Fruit fly (Drosophila melanogaster) whole organism, embryonic: Measurements from ENCODE around the gene Cnot4.

ENCODE experiments used
- Asciz ChIP-seq: fragments of 200-800 bp; sonication (Bioruptor generic); optimal IDR thresholded peaks from 2 replicates; lab custom pipeline; 2017; ENCODE audit warnings: missing biosample characterization, mild to moderate bottlenecking, missing genetic modification characterization, missing genetic modification reagents
- Atf3 ChIP-seq: fragments of 200-800 bp; sonication (Bioruptor generic); optimal IDR thresholded peaks from 3 replicates; lab custom pipeline; 2016; ENCODE audit warnings: missing biosample characterization, missing genetic modification characterization
- Atf6 ChIP-seq: fragments of 200-800 bp; sonication (Bioruptor generic); IDR thresholded peaks from 2 replicates; pipeline ENCODE4 v1.3.6; 2022; ENCODE audit warnings: missing biosample characterization, missing genetic modification characterization
- B-H2 ChIP-seq: fragments of 200-800 bp; sonication (Bioruptor generic); optimal IDR thresholded peaks from 2 replicates; lab custom pipeline; 2018; ENCODE audit warnings: missing biosample characterization, mild to moderate bottlenecking, missing genetic modification characterization
- CG10209 ChIP-seq: fragments of 200-800 bp; sonication (Bioruptor generic); optimal IDR thresholded peaks from 3 replicates; lab custom pipeline; 2017; ENCODE audit warnings: missing biosample characterization, mild to moderate bottlenecking, missing genetic modification characterization, missing genetic modification reagents
- CG10979 ChIP-seq: fragments of 200-800 bp; sonication (Bioruptor generic); optimal IDR thresholded peaks from 2 replicates; lab custom pipeline; 2018; ENCODE audit warnings: missing biosample characterization, mild to moderate bottlenecking, missing genetic modification characterization, moderate library complexity
- CG11247 ChIP-seq: fragments of 200-800 bp; sonication (Bioruptor generic); IDR thresholded peaks from 2 replicates; pipeline ENCODE4 v1.3.6; 2022; ENCODE audit warnings: missing biosample characterization, missing genetic modification characterization
- CG11560 ChIP-seq: fragments of 200-800 bp; sonication (Bioruptor generic); IDR thresholded peaks from 3 replicates; pipeline ENCODE4 v1.3.6; 2022; ENCODE audit warnings: missing biosample characterization, missing genetic modification characterization
- CG11696 ChIP-seq: fragments of 200-800 bp; sonication (Bioruptor generic); IDR thresholded peaks from 2 replicates; pipeline ENCODE4 v1.3.6; 2022; ENCODE audit warnings: missing biosample characterization, missing genetic modification characterization
- CG12236 ChIP-seq: fragments of 200-800 bp; sonication (Bioruptor generic); optimal IDR thresholded peaks from 2 replicates; lab custom pipeline; 2016; ENCODE audit warnings: missing biosample characterization, missing genetic modification characterization
- CG1529 ChIP-seq: fragments of 200-800 bp; sonication (Bioruptor generic); optimal IDR thresholded peaks from 3 replicates; lab custom pipeline; 2018; ENCODE audit warnings: missing biosample characterization, missing genetic modification characterization
- CG17568 ChIP-seq: fragments of 200-800 bp; sonication (Bioruptor generic); optimal IDR thresholded peaks from 2 replicates; lab custom pipeline; 2018; ENCODE audit warnings: missing biosample characterization, mild to moderate bottlenecking, missing genetic modification characterization, moderate library complexity
- CG18599 ChIP-seq: fragments of 200-800 bp; sonication (Bioruptor generic); optimal IDR thresholded peaks from 3 replicates; lab custom pipeline; 2017; ENCODE audit warnings: missing biosample characterization, missing genetic modification characterization, mild to moderate bottlenecking, moderate library complexity, missing genetic modification reagents
- CG18764 ChIP-seq: fragments of 200-800 bp; sonication (Bioruptor generic); optimal IDR thresholded peaks from 3 replicates; lab custom pipeline; 2016; ENCODE audit warnings: missing biosample characterization, missing genetic modification characterization
- CG2120 ChIP-seq: fragments of 200-800 bp; sonication (Bioruptor generic); optimal IDR thresholded peaks from 3 replicates; lab custom pipeline; 2016; ENCODE audit warnings: missing biosample characterization, missing genetic modification characterization
- CG33557 ChIP-seq: fragments of 200-800 bp; sonication (Bioruptor generic); optimal IDR thresholded peaks from 2 replicates; lab custom pipeline; 2019; ENCODE audit warnings: missing biosample characterization, mild to moderate bottlenecking, missing genetic modification characterization, moderate library complexity
- CG4360 ChIP-seq: fragments of 200-800 bp; sonication (Bioruptor generic); IDR thresholded peaks from 2 replicates; pipeline ENCODE4 v1.3.6; 2022; ENCODE audit warnings: missing biosample characterization, missing genetic modification characterization
- CG5953 ChIP-seq: fragments of 200-800 bp; sonication (Bioruptor generic); IDR thresholded peaks from 2 replicates; pipeline ENCODE4 v1.3.6; 2022; ENCODE audit warnings: missing biosample characterization, missing genetic modification characterization
- CG6683 ChIP-seq: fragments of 200-800 bp; sonication (Bioruptor generic); optimal IDR thresholded peaks from 2 replicates; lab custom pipeline; 2017; ENCODE audit warnings: missing biosample characterization, mild to moderate bottlenecking, missing genetic modification characterization, missing genetic modification reagents
- CG7987 ChIP-seq: fragments of 200-800 bp; sonication (Bioruptor generic); optimal IDR thresholded peaks from 2 replicates; lab custom pipeline; 2018; ENCODE audit warnings: missing biosample characterization, mild to moderate bottlenecking, missing genetic modification characterization, moderate library complexity
- CG8924 ChIP-seq: fragments of 200-800 bp; optimal IDR thresholded peaks from 3 replicates; lab custom pipeline; 2019; ENCODE audit warnings: missing biosample characterization, mild to moderate bottlenecking, missing genetic modification characterization, moderate library complexity
- CG9727 ChIP-seq: fragments of 200-800 bp; sonication (Bioruptor generic); optimal IDR thresholded peaks from 3 replicates; lab custom pipeline; 2017; ENCODE audit warnings: missing biosample characterization, mild to moderate bottlenecking, missing genetic modification characterization
- CG9876 ChIP-seq: fragments of 200-800 bp; sonication (Bioruptor generic); optimal IDR thresholded peaks from 2 replicates; lab custom pipeline; 2016; ENCODE audit warnings: missing biosample characterization, missing genetic modification characterization
- Gsc ChIP-seq: fragments of 200-800 bp; sonication (Bioruptor generic); IDR thresholded peaks from 2 replicates; pipeline ENCODE4 v1.3.6; 2022; ENCODE audit warnings: missing biosample characterization, missing genetic modification characterization
- Gug ChIP-seq: fragments of 200-800 bp; sonication (Bioruptor generic); IDR thresholded peaks from 4 replicates; pipeline ENCODE4 v1.3.6; 2022; ENCODE audit warnings: missing biosample characterization, missing genetic modification characterization
- HHEX ChIP-seq: fragments of 200-800 bp; sonication (Bioruptor generic); optimal IDR thresholded peaks from 3 replicates; lab custom pipeline; 2017; ENCODE audit warnings: missing biosample characterization, mild to moderate bottlenecking, missing genetic modification characterization, missing genetic modification reagents
- HLH3B ChIP-seq: fragments of 200-800 bp; sonication (Bioruptor generic); IDR thresholded peaks from 2 replicates; pipeline ENCODE4 v1.3.6; 2022; ENCODE audit warnings: missing biosample characterization, missing genetic modification characterization
- Kr ChIP-seq: fragments of 200-800 bp; sonication (Bioruptor generic); optimal IDR thresholded peaks from 2 replicates; lab custom pipeline; 2017; ENCODE audit warnings: missing biosample characterization, mild to moderate bottlenecking, missing genetic modification characterization
- Nf-YC ChIP-seq: fragments of 200-800 bp; optimal IDR thresholded peaks from 3 replicates; lab custom pipeline; 2019; ENCODE audit warnings: missing biosample characterization, mild to moderate bottlenecking, missing genetic modification characterization, moderate library complexity
- Scr ChIP-seq: fragments of 200-800 bp; sonication (Bioruptor generic); IDR thresholded peaks from 2 replicates; pipeline ENCODE4 v1.3.6; 2022; ENCODE audit warnings: missing biosample characterization, missing genetic modification characterization; ENCODE audit not compliant: partially characterized antibody
- Xrp1 ChIP-seq: fragments of 200-800 bp; sonication (Bioruptor generic); IDR thresholded peaks from 2 replicates; pipeline ENCODE4 v1.3.6; 2022; ENCODE audit warnings: missing biosample characterization, missing genetic modification characterization
- ap ChIP-seq: fragments of 200-800 bp; sonication (Bioruptor generic); IDR thresholded peaks from 2 replicates; pipeline ENCODE4 v1.3.6; 2022; ENCODE audit warnings: missing biosample characterization, missing genetic modification characterization
- cad ChIP-seq: fragments of >200 bp; optimal IDR thresholded peaks from 2 replicates; lab custom pipeline; 2017; ENCODE audit warnings: missing biosample characterization, missing genetic modification characterization
- dan ChIP-seq: fragments of 200-800 bp; sonication (Bioruptor generic); IDR thresholded peaks from 2 replicates; pipeline ENCODE4 v1.3.6; 2022; ENCODE audit warnings: missing biosample characterization, missing genetic modification characterization
- en ChIP-seq: fragments of 200-800 bp; sonication (Bioruptor generic); optimal IDR thresholded peaks from 2 replicates; lab custom pipeline; 2016; ENCODE audit warnings: missing biosample characterization, missing genetic modification characterization
- ewg ChIP-seq: fragments of 200-800 bp; sonication (Bioruptor generic); optimal IDR thresholded peaks from 3 replicates; lab custom pipeline; 2017; ENCODE audit warnings: mild to moderate bottlenecking, missing biosample characterization, missing genetic modification reagents, missing genetic modification characterization
- gsb-n ChIP-seq: fragments of 200-800 bp; sonication (Bioruptor generic); optimal IDR thresholded peaks from 3 replicates; lab custom pipeline; 2018; ENCODE audit warnings: missing biosample characterization, mild to moderate bottlenecking, missing genetic modification characterization
- hb ChIP-seq: fragments of 200-800 bp; sonication (Bioruptor generic); IDR thresholded peaks from 3 replicates; pipeline ENCODE4 v1.3.6; 2022; ENCODE audit warnings: missing biosample characterization, missing genetic modification characterization; ENCODE audit not compliant: partially characterized antibody
- kah ChIP-seq: fragments of 200-800 bp; sonication (Bioruptor generic); optimal IDR thresholded peaks from 2 replicates; lab custom pipeline; 2018; ENCODE audit warnings: missing biosample characterization, mild to moderate bottlenecking, missing genetic modification characterization
- kay ChIP-seq: fragments of 200-800 bp; sonication (Bioruptor generic); optimal IDR thresholded peaks from 2 replicates; lab custom pipeline; 2016; ENCODE audit warnings: missing biosample characterization, missing genetic modification characterization
- sc ChIP-seq, 3 experiments: fragments of >200 bp in 2 of 3; fragments of 200-800 bp in 1 of 3; sonication (Bioruptor generic) in 1 of 3; optimal IDR thresholded peaks; 2 replicates in 2 of 3; 3 replicates in 1 of 3; lab custom pipeline; 2017; ENCODE audit warnings: mild to moderate bottlenecking in 1 of 3, missing biosample characterization in 1 of 3, missing genetic modification characterization in 1 of 3, missing genetic modification reagents in 1 of 3
- sima ChIP-seq: fragments of 200-800 bp; sonication (Bioruptor generic); optimal IDR thresholded peaks from 2 replicates; lab custom pipeline; 2016; ENCODE audit warnings: missing biosample characterization, missing genetic modification characterization
- sisA ChIP-seq: fragments of 200-800 bp; sonication (Bioruptor generic); IDR thresholded peaks from 2 replicates; pipeline ENCODE4 v1.3.6; 2022; ENCODE audit warnings: missing biosample characterization, missing genetic modification characterization
- slou ChIP-seq: fragments of 200-800 bp; sonication (Bioruptor generic); optimal IDR thresholded peaks from 3 replicates; lab custom pipeline; 2016; ENCODE audit warnings: missing biosample characterization, missing genetic modification characterization
- so ChIP-seq: fragments of 200-800 bp; sonication (Bioruptor generic); IDR thresholded peaks from 3 replicates; pipeline ENCODE4 v1.3.6; 2022; ENCODE audit warnings: missing biosample characterization, missing genetic modification characterization
- ssp ChIP-seq: fragments of 200-800 bp; sonication (Bioruptor generic); IDR thresholded peaks from 2 replicates; pipeline ENCODE4 v1.3.6; 2022; ENCODE audit warnings: missing biosample characterization, missing genetic modification characterization
- trem ChIP-seq: fragments of 200-800 bp; optimal IDR thresholded peaks from 3 replicates; lab custom pipeline; 2019; ENCODE audit warnings: missing biosample characterization, mild to moderate bottlenecking, missing genetic modification characterization, moderate library complexity
- ttk ChIP-seq: fragments of 200-800 bp; sonication (Bioruptor generic); IDR thresholded peaks from 2 replicates; pipeline ENCODE4 v2.1.2; 2022; ENCODE audit warnings: missing biosample characterization, missing genetic modification characterization
- usp ChIP-seq: fragments of >200 bp; optimal IDR thresholded peaks from 2 replicates; lab custom pipeline; 2017; ENCODE audit warnings: missing biosample characterization, missing genetic modification characterization
- wdn ChIP-seq: fragments of 200-800 bp; sonication (Bioruptor generic); IDR thresholded peaks from 2 replicates; pipeline ENCODE4 v1.3.6; 2022; ENCODE audit warnings: missing biosample characterization, missing genetic modification characterization

The Cnot4 gene

dm6 chr2L:10381890-10382450, 14.5 kb upstream of the Cnot4 start, which contains the start of gene CG5096 (continued):
- TF ChIP-seq dan (GFP tag; lab: Robert Waterston, UW) (no peak), CG10979 (tag; lab: Kevin White, UChicago) (peak; percentile 80), kay (GFP tag; lab: Kevin White, UChicago) (peak; percentile 86), ap (GFP tag; lab: Robert Waterston, UW) (peak; percentile 84), Scr (GFP tag; lab: Robert Waterston, UW) (no peak), slou (peak; percentile 10), Gug (GFP tag; lab: Robert Waterston, UW) (no peak), CG8924 (peak; percentile 94), CG11560 (tag; lab: Robert Waterston, UW) (no peak), CG33557 (no peak), CG6683 (peak; percentile 82), CG17568 (GFP tag; lab: Kevin White, UChicago) (peak; percentile 86), CG11247 (GFP tag; lab: Robert Waterston, UW) (no peak; the same call in 1 of the 2 replicates), Asciz (GFP tag; lab: Kevin White, UChicago) (peak; percentile 87), ssp (GFP tag; lab: Robert Waterston, UW) (peak; percentile 62), CG7987 (peak; percentile 80), Nf-YC (tag; lab: Kevin White, UChicago) (peak; percentile 69), Atf6 (GFP tag; lab: Robert Waterston, UW) (peak; percentile 95), CG4360 (GFP tag; lab: Robert Waterston, UW) (peak; percentile 62), sima (GFP tag; lab: Kevin White, UChicago) (peak; percentile 15), Xrp1 (GFP tag; lab: Robert Waterston, UW) (peak; percentile 89), CG9727 (GFP tag; lab: Kevin White, UChicago) (peak; percentile 79), ttk (GFP tag; lab: Robert Waterston, UW) (peak; percentile 82; the same call in 1 of the 2 replicates), hb (GFP tag; lab: Robert Waterston, UW) (no peak), Gsc (GFP tag; lab: Robert Waterston, UW) (no peak), CG5953 (peak; percentile 82), gsb-n (tag; lab: Kevin White, UChicago) (peak; percentile 72), ewg (GFP tag; lab: Kevin White, UChicago) (peak; percentile 64), cad (GFP tag; lab: Kevin White, UChicago) (no peak), B-H2 (GFP tag; lab: Kevin White, UChicago) (peak; percentile 84), CG18764 (peak; percentile 68), Atf3 (GFP tag; lab: Kevin White, UChicago) (peak; percentile 37), CG1529 (peak; percentile 74), kah (GFP tag; lab: Kevin White, UChicago) (peak; percentile 67), CG12236 (GFP tag; lab: Kevin White, UChicago) (peak; percentile 49), wdn (GFP tag; lab: Robert Waterston, UW) (peak; percentile 79), HLH3B (peak; percentile 93; the same call in 1 of the 2 replicates), CG11696 (GFP tag; lab: Robert Waterston, UW) (peak; percentile 75), CG18599 (GFP tag; lab: Kevin White, UChicago) (peak; percentile 97), usp (GFP tag; lab: Kevin White, UChicago) (no peak), CG10209 (peak; percentile 88), en (GFP tag; lab: Kevin White, UChicago) (peak; percentile 72), CG2120 (GFP tag; lab: Kevin White, UChicago) (peak; percentile 96), Kr (GFP tag; lab: Kevin White, UChicago) (no peak), trem (tag; lab: Kevin White, UChicago) (peak; percentile 75), sc (optimal IDR thresholded peaks at IDR 0.05; lab: Kevin White, UChicago) (no peak), sc (GFP tag; optimal IDR thresholded peaks at IDR 0.05; lab: Kevin White, UChicago) (peak; percentile 51), sisA (GFP tag; lab: Robert Waterston, UW) (peak; percentile 72; the same call in 1 of the 2 replicates), CG9876 (no peak), so (GFP tag; lab: Robert Waterston, UW) (peak; percentile 93), HHEX (GFP tag; lab: Kevin White, UChicago) (peak; percentile 90)
